Worm (Caenorhabditis elegans) whole organism, late embryonic: Measurements from ENCODE around the gene taf-8.
A peak's percentile ranks its signal among the peaks of the same experiment; 100 is the strongest.

ENCODE experiments used
- C08G9.2 ChIP-seq: sonication (generic microtip); optimal IDR thresholded peaks from 2 replicates; lab custom pipeline; 2016; ENCODE audit warnings: mild to moderate bottlenecking, missing genetic modification characterization, moderate library complexity, missing compliant biosample characterization
- K09A11.1 ChIP-seq: sonication (generic microtip); optimal IDR thresholded peaks from 2 replicates; lab custom pipeline; 2017; ENCODE audit warnings: antibody characterized with exemption, mild to moderate bottlenecking, missing genetic modification characterization, missing compliant biosample characterization; ENCODE audit not compliant: insufficient read depth
- T23F11.4 ChIP-seq: fragments of 200-800 bp; sonication (Bioruptor generic); optimal IDR thresholded peaks from 2 replicates; lab custom pipeline; 2018; ENCODE audit warnings: mild to moderate bottlenecking, missing genetic modification characterization, missing compliant biosample characterization
- ama-1 ChIP-seq: fragments of 150-350 bp; optimal IDR thresholded peaks from 2 replicates; lab custom pipeline; 2014
- ceh-14 ChIP-seq: sonication (generic microtip); optimal IDR thresholded peaks from 2 replicates; lab custom pipeline; 2016; ENCODE audit warnings: missing genotype, missing genetic modification characterization, missing compliant biosample characterization
- ceh-19 ChIP-seq: fragments of 200-800 bp; sonication (Bioruptor generic); optimal IDR thresholded peaks from 2 replicates; lab custom pipeline; 2018; ENCODE audit warnings: mild to moderate bottlenecking, missing genetic modification characterization, missing compliant biosample characterization
- ceh-31 ChIP-seq: sonication (generic microtip); optimal IDR thresholded peaks from 2 replicates; lab custom pipeline; 2016; ENCODE audit warnings: missing genetic modification characterization, missing compliant biosample characterization
- ceh-48 ChIP-seq: sonication (generic microtip); optimal IDR thresholded peaks from 2 replicates; lab custom pipeline; 2016; ENCODE audit warnings: missing genetic modification characterization, inconsistent platforms, missing compliant biosample characterization
- ceh-9 ChIP-seq: sonication (generic microtip); optimal IDR thresholded peaks from 2 replicates; lab custom pipeline; 2016; ENCODE audit warnings: mild to moderate bottlenecking, missing genetic modification characterization, inconsistent platforms, missing compliant biosample characterization
- dmd-4 ChIP-seq: sonication (generic microtip); optimal IDR thresholded peaks from 2 replicates; lab custom pipeline; 2016; ENCODE audit warnings: borderline replicate concordance, missing genetic modification characterization, missing compliant biosample characterization
- elt-2 ChIP-seq: sonication (generic microtip); optimal IDR thresholded peaks from 2 replicates; lab custom pipeline; 2016; ENCODE audit warnings: missing genetic modification reagents, missing genetic modification characterization, missing compliant biosample characterization
- ets-4 ChIP-seq: sonication (generic microtip); optimal IDR thresholded peaks from 2 replicates; lab custom pipeline; 2016; ENCODE audit warnings: missing genetic modification characterization, missing compliant biosample characterization
- eyg-1 ChIP-seq: sonication (generic microtip); optimal IDR thresholded peaks from 2 replicates; lab custom pipeline; 2016; ENCODE audit warnings: missing genotype, missing genetic modification characterization, missing compliant biosample characterization
- fax-1 ChIP-seq: sonication (generic microtip); optimal IDR thresholded peaks from 2 replicates; lab custom pipeline; 2016; ENCODE audit warnings: missing genotype, missing genetic modification characterization, missing compliant biosample characterization
- fkh-6 ChIP-seq: sonication (generic microtip); optimal IDR thresholded peaks from 2 replicates; lab custom pipeline; 2016; ENCODE audit warnings: missing genetic modification characterization, missing compliant biosample characterization
- gmeb-2 ChIP-seq: sonication (generic microtip); optimal IDR thresholded peaks from 2 replicates; lab custom pipeline; 2016; ENCODE audit warnings: missing genetic modification characterization, inconsistent platforms, missing compliant biosample characterization
- hlh-13 ChIP-seq: fragments of 200-800 bp; sonication (Bioruptor generic); optimal IDR thresholded peaks from 2 replicates; lab custom pipeline; 2018; ENCODE audit warnings: mild to moderate bottlenecking, missing genetic modification characterization, missing compliant biosample characterization
- hlh-30 ChIP-seq: sonication (generic microtip); optimal IDR thresholded peaks from 2 replicates; lab custom pipeline; 2017; ENCODE audit warnings: antibody characterized with exemption, missing genetic modification characterization, missing compliant biosample characterization; ENCODE audit not compliant: insufficient read depth
- hlh-6 ChIP-seq: sonication (generic microtip); optimal IDR thresholded peaks from 2 replicates; lab custom pipeline; 2016; ENCODE audit warnings: missing genotype, missing genetic modification characterization, missing compliant biosample characterization
- madf-2 ChIP-seq: sonication (generic microtip); optimal IDR thresholded peaks from 2 replicates; lab custom pipeline; 2017; ENCODE audit warnings: missing genetic modification characterization, missing compliant biosample characterization
- nhr-11 ChIP-seq: fragments of 150-350 bp; optimal IDR thresholded peaks from 2 replicates; lab custom pipeline; 2014; ENCODE audit warnings: missing biosample characterization, missing genetic modification characterization
- npax-4 ChIP-seq: sonication (generic microtip); optimal IDR thresholded peaks from 2 replicates; lab custom pipeline; 2016; ENCODE audit warnings: missing genetic modification characterization, missing compliant biosample characterization
- pat-9 ChIP-seq: fragments of 200-800 bp; sonication (Bioruptor generic); optimal IDR thresholded peaks from 2 replicates; lab custom pipeline; 2018; ENCODE audit warnings: mild to moderate bottlenecking, missing genetic modification characterization, moderate library complexity, missing compliant biosample characterization
- pax-1 ChIP-seq: fragments of 150-350 bp; optimal IDR thresholded peaks from 2 replicates; lab custom pipeline; 2014; ENCODE audit warnings: missing biosample characterization, missing genetic modification characterization
- pha-2 ChIP-seq: sonication (generic microtip); optimal IDR thresholded peaks from 2 replicates; lab custom pipeline; 2017; ENCODE audit warnings: mild to moderate bottlenecking, missing genetic modification characterization, missing compliant biosample characterization
- pha-4 ChIP-seq: fragments of 150-350 bp; optimal IDR thresholded peaks from 2 replicates; lab custom pipeline; 2018; ENCODE audit warnings: missing biosample characterization, missing genetic modification reagents, missing genetic modification characterization
- pqm-1 ChIP-seq: sonication (generic microtip); optimal IDR thresholded peaks from 2 replicates; lab custom pipeline; 2016; ENCODE audit warnings: missing genetic modification characterization, missing compliant biosample characterization
- sox-2 ChIP-seq: fragments of 200-800 bp; sonication (Bioruptor generic); IDR thresholded peaks from 2 replicates; pipeline ENCODE4 v1.3.6; 2022; ENCODE audit warnings: missing genetic modification reagents, missing genetic modification characterization, missing compliant biosample characterization
- sox-4 ChIP-seq: sonication (generic microtip); optimal IDR thresholded peaks from 2 replicates; lab custom pipeline; 2017; ENCODE audit warnings: mild to moderate bottlenecking, missing genetic modification characterization, inconsistent platforms, missing compliant biosample characterization
- ttx-3 ChIP-seq: sonication (generic microtip); optimal IDR thresholded peaks from 2 replicates; lab custom pipeline; 2016; ENCODE audit warnings: missing genetic modification reagents, missing genetic modification characterization, missing compliant biosample characterization
- unc-3 ChIP-seq, 2 experiments: fragments of 200-800 bp in 1 of 2; sonication (Bioruptor generic) in 1 of 2; sonication (generic microtip) in 1 of 2; conservative IDR thresholded peaks in 1 of 2; optimal IDR thresholded peaks in 1 of 2; 2 replicates each; pipeline versions ENCODE4 v1.3.6 to Lab custom; 2016 to 2022; ENCODE audit warnings: missing compliant biosample characterization in 2 of 2, missing genetic modification characterization in 2 of 2, missing genetic modification reagents in 1 of 2
- unc-86 ChIP-seq: sonication (generic microtip); optimal IDR thresholded peaks from 2 replicates; lab custom pipeline; 2016; ENCODE audit warnings: missing genetic modification characterization, missing compliant biosample characterization
- zip-5 ChIP-seq: sonication (generic microtip); optimal IDR thresholded peaks from 2 replicates; lab custom pipeline; 2016; ENCODE audit warnings: missing genetic modification characterization, missing compliant biosample characterization
- ztf-16 ChIP-seq: sonication (generic microtip); optimal IDR thresholded peaks from 2 replicates; lab custom pipeline; 2017; ENCODE audit warnings: missing genetic modification characterization, missing compliant biosample characterization

taf-8 gene

DNA sequence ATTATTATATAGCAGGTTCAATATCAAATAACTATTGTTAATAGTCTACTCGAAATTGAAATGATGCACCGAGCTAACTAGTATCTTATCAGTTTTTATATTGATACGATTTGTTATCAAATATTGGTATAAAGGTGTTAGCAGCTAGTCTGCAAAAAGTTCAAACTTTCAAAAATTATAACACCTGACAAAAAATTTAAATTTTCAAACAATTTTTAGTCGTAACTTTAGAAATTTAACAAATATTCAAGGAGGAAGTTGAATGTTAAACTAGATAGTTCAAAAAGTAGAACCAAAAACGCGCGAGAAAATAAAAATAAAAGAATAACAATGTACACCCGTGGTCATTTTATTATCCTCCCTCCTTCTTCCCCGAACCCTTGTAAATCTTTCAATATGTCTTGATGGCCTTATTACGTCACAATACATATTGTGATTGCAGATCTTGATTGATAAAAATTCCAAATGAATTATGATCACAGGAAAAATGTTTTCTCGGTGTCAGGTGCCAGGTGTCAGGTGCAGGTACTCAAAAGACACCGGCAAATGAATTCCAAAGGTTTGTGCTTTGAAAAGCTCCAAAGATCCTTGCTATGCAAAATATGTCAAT, 13.5 kb upstream of the taf-8 start, which contains the start of gene ZK1307.1:
ZK1307.1 (minus strand) TSS at position 51 of the 610 bp plus-strand sequence.
- TF ChIP-seq elt-2 (tag; lab: Kevin White, UChicago), result peak; percentile 29
- no peak for TF ChIP-seq sox-4

ce11 chrII:9656210-9656755, 12.8 kb upstream of the taf-8 start, which contains the start of gene gstk-1:
gstk-1 (plus strand) TSS chrII:9656705.
- no peak for TF ChIP-seq madf-2 (tag; lab: Kevin White, UChicago)
- peak; percentile 19 for TF ChIP-seq elt-2 (tag; lab: Kevin White, UChicago)

- TF ChIP-seq unc-86 (tag; lab: Kevin White, UChicago) (no peak), pha-2 (tag; lab: Kevin White, UChicago) (no peak), ceh-9 (tag; lab: Kevin White, UChicago) (no peak), C08G9.2 (no peak), nhr-11 (no peak), ets-4 (tag; lab: Kevin White, UChicago) (no peak), ceh-31 (tag; lab: Kevin White, UChicago) (no peak)
- TF ChIP-seq, all 69 proteins: peak for 0
These were observed 10.2 kb upstream of the taf-8 start, which contains the start of gene ZK1320.2 for ce11 chrII:9658915-9659314. ZK1320.2 (minus strand) TSS chrII:9659002.

- TF ChIP-seq K09A11.1 (no peak), fax-1 (tag; lab: Kevin White, UChicago) (no peak), hlh-6 (tag; lab: Kevin White, UChicago) (no peak), unc-3 (GFP tag; conservative IDR thresholded peaks at IDR 0.05; lab: Robert Waterston, UW) (no peak), unc-3 (tag; optimal IDR thresholded peaks at IDR 0.05; lab: Kevin White, UChicago) (no peak), pat-9 (tag; lab: Kevin White, UChicago) (no peak), ceh-14 (no peak), eyg-1 (tag; lab: Kevin White, UChicago) (no peak), pqm-1 (tag; lab: Kevin White, UChicago) (no peak), C08G9.2 (no peak), zip-5 (no peak), ama-1 (no peak), ztf-16 (tag; lab: Kevin White, UChicago) (no peak), sox-2 (GFP tag; lab: Robert Waterston, UW) (no peak), pha-4 (tag; lab: Kevin White, UChicago) (no peak), hlh-13 (GFP tag; lab: Kevin White, UChicago) (no peak), npax-4 (tag; lab: Kevin White, UChicago) (no peak)
These were observed 8.7 kb upstream of the taf-8 start, which contains the start of gene ZK1320.3 for ce11 chrII:9660379-9660778. ZK1320.3 (minus strand) TSS chrII:9660419.

ce11 chrII:9662160-9662559, 7.0 kb upstream of the taf-8 start:
- TF ChIP-seq T23F11.4 (no peak), pax-1 (no peak), fax-1 (tag; lab: Kevin White, UChicago) (no peak), hlh-30 (tag; lab: Kevin White, UChicago) (no peak)
- TF ChIP-seq, all 69 proteins: peak for 0

DNA sequence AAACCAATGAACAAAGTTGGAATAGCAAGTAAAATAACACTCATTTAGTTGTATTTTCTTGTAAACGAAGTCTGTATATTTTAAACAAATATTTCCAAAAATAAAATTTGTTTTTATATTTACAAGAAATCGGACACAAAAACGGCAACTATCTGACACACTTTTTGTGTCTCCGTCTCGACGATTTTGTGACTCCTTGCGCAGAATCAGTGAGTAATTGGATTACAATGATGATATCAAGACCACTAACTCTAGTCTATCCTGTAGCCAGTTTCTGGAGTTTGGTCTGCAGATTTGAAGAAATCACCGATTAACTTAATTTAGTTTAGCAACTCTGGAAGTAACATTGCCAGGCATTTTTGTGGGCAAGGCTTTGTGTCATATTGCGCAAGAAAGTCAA, 6.3 kb upstream of the taf-8 start, which contains the start of gene cyp-13A10:
cyp-13A10 (minus strand) TSS at position 88 of the 400 bp plus-strand sequence.
- TF ChIP-seq fkh-6 (no peak), gmeb-2 (tag; lab: Kevin White, UChicago) (no peak), pqm-1 (tag; lab: Kevin White, UChicago) (no peak), dmd-4 (tag; lab: Kevin White, UChicago) (no peak), ttx-3 (no peak), ceh-19 (GFP tag; lab: Kevin White, UChicago) (no peak), ceh-9 (tag; lab: Kevin White, UChicago) (no peak), ceh-31 (tag; lab: Kevin White, UChicago) (no peak), K09A11.1 (no peak), npax-4 (tag; lab: Kevin White, UChicago) (no peak), ceh-48 (tag; lab: Kevin White, UChicago) (no peak)
